Worm (Caenorhabditis elegans): ENCODE measurements around the gene Y20C6A.4.

Gene Y20C6A.4

ce11 chrV:17379932-17380331 is at the start of gene Y20C6A.4:
Gene Y20C6A.4 (plus strand): TSS chrV:17380232.
- TF ChIP-seq cebp-2 (GFP tag; IDR thresholded peaks at IDR 0.05), result no peak
- TF ChIP-seq lsl-1 (GFP tag; optimal IDR thresholded peaks at IDR 0.05), result no peak
- TF ChIP-seq F52B5.7 (tag; optimal IDR thresholded peaks at IDR 0.05), result no peak
- TF ChIP-seq pbrm-1 (GFP tag; IDR thresholded peaks at IDR 0.05), result no peak
- no peak for TF ChIP-seq ceh-40 (GFP tag; IDR thresholded peaks at IDR 0.05)
- no peak for TF ChIP-seq ztf-6 (GFP tag; IDR thresholded peaks at IDR 0.05)
- no peak for TF ChIP-seq rpc-1 (optimal IDR thresholded peaks at IDR 0.05)
- no peak for TF ChIP-seq rpc-1 (tag; optimal IDR thresholded peaks at IDR 0.05)
- no peak for TF ChIP-seq lsy-27 (tag; optimal IDR thresholded peaks at IDR 0.05; ENCODE audit: borderline replicate concordance, insufficient read depth)
- no peak for TF ChIP-seq madf-6 (GFP tag; IDR thresholded peaks at IDR 0.05)
- TF ChIP-seq hlh-12 (tag; optimal IDR thresholded peaks at IDR 0.05), result no peak
- no peak for TF ChIP-seq snpc-4 (GFP tag; optimal IDR thresholded peaks at IDR 0.05)
- no peak for TF ChIP-seq snpc-4 (tag; optimal IDR thresholded peaks at IDR 0.05)
- TF ChIP-seq repo-1 (tag; optimal IDR thresholded peaks at IDR 0.05), result no peak
- no peak for TF ChIP-seq ztf-22 (GFP tag; optimal IDR thresholded peaks at IDR 0.05)
- no peak for TF ChIP-seq zfh-2 (GFP tag; conservative IDR thresholded peaks at IDR 0.05)
- no peak for TF ChIP-seq F22D6.2 (tag; optimal IDR thresholded peaks at IDR 0.05)

DNA sequence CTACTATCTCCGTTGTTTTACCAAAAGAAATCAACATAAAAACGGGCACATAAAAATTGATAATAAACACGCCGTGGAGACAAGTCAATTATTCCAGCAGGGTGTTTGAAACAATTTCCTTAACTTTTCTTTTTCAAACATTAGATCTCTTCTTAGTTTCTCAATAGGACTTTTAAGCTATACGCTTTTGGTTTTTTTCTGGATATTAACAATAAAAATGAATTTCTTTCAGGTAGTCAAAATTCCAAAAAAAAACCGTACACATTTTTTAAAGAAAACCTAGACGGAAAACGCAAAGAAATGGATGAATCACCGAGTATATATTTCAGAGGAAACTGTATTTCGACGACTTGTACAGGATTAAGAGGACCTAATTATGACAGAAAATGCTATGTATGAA is 48.7 kb upstream of the Y20C6A.4 start, which contains the start of gene fbxa-185:
fbxa-185 (plus strand) TSS at position 301 of the 400 bp plus-strand sequence.
- TF ChIP-seq die-1 (tag; optimal IDR thresholded peaks at IDR 0.05), result no peak
- TF ChIP-seq lin-26 (GFP tag; IDR thresholded peaks at IDR 0.05), result no peak
- TF ChIP-seq Y53G8AR.9 (GFP tag; conservative IDR thresholded peaks at IDR 0.05), result no peak

DNA sequence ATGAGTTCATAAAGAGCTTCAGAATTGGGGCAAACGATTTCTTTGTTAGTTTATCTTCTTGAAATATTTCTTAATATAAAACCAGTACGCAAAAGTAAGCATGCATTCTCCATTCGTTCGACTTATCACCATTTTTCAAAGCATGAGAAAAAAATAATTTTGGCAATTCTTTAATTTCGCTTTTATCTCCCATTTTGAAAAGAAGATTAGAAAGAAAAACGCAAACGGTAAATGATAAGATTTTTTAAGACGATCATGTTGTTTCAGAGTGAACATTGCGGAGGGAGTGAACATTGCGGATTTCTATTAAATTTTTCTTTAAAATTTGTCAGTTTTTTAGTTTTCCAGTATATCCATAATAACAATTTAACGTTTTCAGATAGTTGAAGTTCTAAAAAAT is 40.7 kb upstream of the Y20C6A.4 start:
- TF ChIP-seq B0261.1 (tag; optimal IDR thresholded peaks at IDR 0.05), result no peak
- TF ChIP-seq hlh-26 (GFP tag; conservative IDR thresholded peaks at IDR 0.05), result no peak
- TF ChIP-seq lag-1 (GFP tag; IDR thresholded peaks at IDR 0.05), result no peak
- TF ChIP-seq nhr-80 (tag; optimal IDR thresholded peaks at IDR 0.05), result no peak
- no peak for TF ChIP-seq sptf-2 (GFP tag; optimal IDR thresholded peaks at IDR 0.05)
- TF ChIP-seq ztf-28 (GFP tag; IDR thresholded peaks at IDR 0.05), result no peak
- TF ChIP-seq ama-1 (optimal IDR thresholded peaks at IDR 0.05), result no peak
- TF ChIP-seq ama-1 (GFP tag; optimal IDR thresholded peaks at IDR 0.05), result no peak
- no peak for TF ChIP-seq sdz-38 (tag; optimal IDR thresholded peaks at IDR 0.05)
- no peak for TF ChIP-seq ZK185.1 (tag; optimal IDR thresholded peaks at IDR 0.05; ENCODE audit: poor library complexity, severe bottlenecking)
- no peak for TF ChIP-seq ccch-3 (GFP tag; optimal IDR thresholded peaks at IDR 0.05)
- TF ChIP-seq nhr-90 (tag; optimal IDR thresholded peaks at IDR 0.05), result no peak
- TF ChIP-seq akir-1 (GFP tag; optimal IDR thresholded peaks at IDR 0.05), result no peak
- no peak for TF ChIP-seq lin-26 (GFP tag; IDR thresholded peaks at IDR 0.05)
- TF ChIP-seq attf-5 (GFP tag; optimal IDR thresholded peaks at IDR 0.05), result no peak
- no peak for TF ChIP-seq ceh-40 (GFP tag; IDR thresholded peaks at IDR 0.05)
- TF ChIP-seq ekl-4 (GFP tag; IDR thresholded peaks at IDR 0.05), result no peak
- TF ChIP-seq Y95B8A.8 (GFP tag; IDR thresholded peaks at IDR 0.05), result no peak
- no peak for TF ChIP-seq gei-17 (GFP tag; optimal IDR thresholded peaks at IDR 0.05)
- TF ChIP-seq cebp-1 (GFP tag; IDR thresholded peaks at IDR 0.05), result no peak
- no peak for TF ChIP-seq cebp-1 (tag; optimal IDR thresholded peaks at IDR 0.05)
